Worm (Caenorhabditis elegans) whole organism, L3 larva: ENCODE data around the gene F54F7.2.

Experiments
- aly-2 ChIP-seq: fragments of 150-350 bp; optimal IDR thresholded peaks from 2 replicates; lab custom pipeline; 2014; ENCODE audit warnings: missing biosample characterization, missing genetic modification characterization
- ama-1 ChIP-seq: fragments of 150-350 bp; optimal IDR thresholded peaks from 2 replicates; lab custom pipeline; 2018
- ceh-16 ChIP-seq: sonication (generic microtip); optimal IDR thresholded peaks from 2 replicates; lab custom pipeline; 2017; ENCODE audit warnings: missing biosample characterization, missing genetic modification characterization
- ceh-28 ChIP-seq: fragments of 150-350 bp; optimal IDR thresholded peaks from 2 replicates; lab custom pipeline; 2014; ENCODE audit warnings: missing biosample characterization, missing genetic modification reagents, missing genetic modification characterization
- ceh-9 ChIP-seq: sonication (generic microtip); optimal IDR thresholded peaks from 2 replicates; lab custom pipeline; 2018; ENCODE audit warnings: missing biosample characterization, missing genetic modification characterization
- elt-1 ChIP-seq: fragments of 150-350 bp; optimal IDR thresholded peaks from 2 replicates; lab custom pipeline; 2014; ENCODE audit warnings: missing biosample characterization, missing genetic modification characterization
- elt-2 ChIP-seq: sonication (generic microtip); optimal IDR thresholded peaks from 2 replicates; lab custom pipeline; 2016; ENCODE audit warnings: missing genetic modification reagents, mild to moderate bottlenecking, missing genetic modification characterization, missing compliant biosample characterization
- eor-1 ChIP-seq, 2 experiments: fragments of 150-350 bp; optimal IDR thresholded peaks; 2 replicates each; lab custom pipeline; 2014 to 2018; ENCODE audit warnings: missing biosample characterization in 2 of 2, missing genetic modification characterization in 2 of 2
- hmg-11 ChIP-seq: sonication (generic microtip); optimal IDR thresholded peaks from 2 replicates; lab custom pipeline; 2016; ENCODE audit warnings: missing genetic modification characterization, missing compliant biosample characterization
- jun-1 ChIP-seq: fragments of 150-350 bp; optimal IDR thresholded peaks from 2 replicates; lab custom pipeline; 2014; ENCODE audit warnings: missing biosample characterization, missing genetic modification reagents, missing genetic modification characterization
- lin-15B ChIP-seq: fragments of 150-350 bp; optimal IDR thresholded peaks from 2 replicates; lab custom pipeline; 2014; ENCODE audit warnings: missing biosample characterization, missing genetic modification characterization
- lin-39 ChIP-seq: fragments of 150-350 bp; optimal IDR thresholded peaks from 2 replicates; lab custom pipeline; 2018; ENCODE audit warnings: missing biosample characterization, missing genetic modification reagents, missing genetic modification characterization
- lsy-12 ChIP-seq: sonication (generic microtip); optimal IDR thresholded peaks from 2 replicates; lab custom pipeline; 2016; ENCODE audit warnings: mild to moderate bottlenecking, missing genetic modification characterization, missing compliant biosample characterization
- mdl-1 ChIP-seq: fragments of 150-350 bp; optimal IDR thresholded peaks from 2 replicates; lab custom pipeline; 2014; ENCODE audit warnings: missing biosample characterization, missing genetic modification characterization
- mml-1 ChIP-seq: fragments of 150-350 bp; sonication (generic microtip); optimal IDR thresholded peaks from 3 replicates; lab custom pipeline; 2014; ENCODE audit warnings: missing biosample characterization, missing genetic modification characterization
- nhr-11 ChIP-seq: fragments of 150-350 bp; optimal IDR thresholded peaks from 2 replicates; lab custom pipeline; 2014; ENCODE audit warnings: missing biosample characterization, missing genetic modification characterization
- nhr-23 ChIP-seq: fragments of 150-350 bp; optimal IDR thresholded peaks from 2 replicates; lab custom pipeline; 2014; ENCODE audit warnings: missing biosample characterization, missing genetic modification reagents, missing genetic modification characterization
- nhr-237 ChIP-seq: fragments of 150-350 bp; optimal IDR thresholded peaks from 2 replicates; lab custom pipeline; 2014; ENCODE audit warnings: missing biosample characterization, missing genetic modification characterization
- nhr-28 ChIP-seq: fragments of 150-350 bp; optimal IDR thresholded peaks from 2 replicates; lab custom pipeline; 2014; ENCODE audit warnings: missing biosample characterization, missing genetic modification characterization
- nhr-67 ChIP-seq: fragments of 150-350 bp; optimal IDR thresholded peaks from 2 replicates; lab custom pipeline; 2014; ENCODE audit warnings: missing biosample characterization, missing genetic modification characterization
- nhr-76 ChIP-seq: fragments of 150-350 bp; sonication (generic microtip); optimal IDR thresholded peaks from 5 replicates; lab custom pipeline; 2014; ENCODE audit warnings: missing biosample characterization, missing genetic modification characterization
- nhr-77 ChIP-seq: fragments of 150-350 bp; optimal IDR thresholded peaks from 2 replicates; lab custom pipeline; 2014; ENCODE audit warnings: missing biosample characterization, missing genetic modification characterization
- pha-4 ChIP-seq: fragments of 150-350 bp; optimal IDR thresholded peaks from 2 replicates; lab custom pipeline; 2014; ENCODE audit warnings: missing biosample characterization, missing genetic modification reagents, missing genetic modification characterization
- pqm-1 ChIP-seq: fragments of 150-350 bp; optimal IDR thresholded peaks from 2 replicates; lab custom pipeline; 2017; ENCODE audit warnings: missing biosample characterization, missing genetic modification characterization, inconsistent platforms
- sea-2 ChIP-seq: fragments of 150-350 bp; sonication (generic microtip); optimal IDR thresholded peaks from 4 replicates; lab custom pipeline; 2014; ENCODE audit warnings: missing biosample characterization, missing genetic modification reagents, missing genetic modification characterization
- tbx-2 ChIP-seq: sonication (generic microtip); optimal IDR thresholded peaks from 2 replicates; lab custom pipeline; 2016; ENCODE audit warnings: mild to moderate bottlenecking, missing genetic modification characterization, missing compliant biosample characterization
- unc-62 ChIP-seq: fragments of 150-350 bp; sonication (generic microtip); optimal IDR thresholded peaks from 4 replicates; lab custom pipeline; 2014; ENCODE audit warnings: missing biosample characterization, missing genetic modification reagents, missing genetic modification characterization
- zag-1 ChIP-seq: fragments of 150-350 bp; optimal IDR thresholded peaks from 2 replicates; lab custom pipeline; 2014; ENCODE audit warnings: missing biosample characterization, missing genetic modification characterization
- ztf-11 ChIP-seq: fragments of 150-350 bp; optimal IDR thresholded peaks from 2 replicates; lab custom pipeline; 2014; ENCODE audit warnings: missing biosample characterization, missing genetic modification characterization
- ztf-4 ChIP-seq: fragments of 150-350 bp; optimal IDR thresholded peaks from 2 replicates; lab custom pipeline; 2014; ENCODE audit warnings: missing biosample characterization, missing genetic modification characterization

Gene F54F7.2

DNA sequence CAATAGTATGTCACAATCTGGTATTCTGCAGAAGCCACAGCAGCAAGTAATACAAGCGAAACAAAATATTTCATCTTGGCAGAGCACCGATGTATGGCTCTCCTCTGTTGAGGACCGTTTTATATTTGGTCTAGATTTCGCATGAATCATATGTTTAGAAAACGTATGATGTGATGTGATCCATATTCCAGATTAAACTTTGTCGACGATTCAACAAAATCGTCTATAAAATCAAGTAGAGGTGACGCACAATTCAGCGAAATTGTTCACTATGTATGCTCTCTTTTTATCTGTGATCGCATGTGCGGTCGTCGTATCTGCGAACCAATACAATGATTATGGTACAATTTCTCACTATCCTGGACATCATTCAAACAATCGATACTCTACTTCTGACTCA, 36.4 kb downstream of the F54F7.2 start, which contains the start of the genes Y62H9A.3 and Y62H9A.4:
Y62H9A.3 (minus strand) TSS at position 101 of the 400 bp plus-strand sequence.
Y62H9A.4 (plus strand) TSS at position 256 of the 400 bp plus-strand sequence.
- TF ChIP-seq lin-15B: no peak
- TF ChIP-seq ztf-11 (tag; lab: Kevin White, UChicago): no peak
- no peak for TF ChIP-seq ceh-9 (tag; lab: Kevin White, UChicago)
- TF ChIP-seq ztf-4 (tag; lab: Kevin White, UChicago): no peak
- TF ChIP-seq nhr-11 (tag; lab: Kevin White, UChicago): no peak
- TF ChIP-seq hmg-11 (tag; lab: Kevin White, UChicago): no peak
- TF ChIP-seq nhr-77: no peak
- no peak for TF ChIP-seq nhr-23 (tag; lab: Kevin White, UChicago)
- TF ChIP-seq nhr-237 (tag; lab: Kevin White, UChicago): no peak
- no peak for TF ChIP-seq nhr-28 (tag; lab: Kevin White, UChicago)
- TF ChIP-seq mml-1 (tag; lab: Kevin White, UChicago): no peak
- TF ChIP-seq elt-1 (tag; lab: Kevin White, UChicago): no peak
- no peak for TF ChIP-seq ceh-16 (tag; lab: Kevin White, UChicago)
- TF ChIP-seq unc-62 (GFP tag; lab: Kevin White, UChicago): no peak
- TF ChIP-seq elt-2 (tag; lab: Kevin White, UChicago): no peak
- no peak for TF ChIP-seq pha-4 (tag; lab: Kevin White, UChicago)
- TF ChIP-seq mdl-1 (tag; lab: Kevin White, UChicago): no peak
- no peak for TF ChIP-seq ceh-28 (tag; lab: Kevin White, UChicago)
- no peak for TF ChIP-seq aly-2 (tag; lab: Kevin White, UChicago)

DNA sequence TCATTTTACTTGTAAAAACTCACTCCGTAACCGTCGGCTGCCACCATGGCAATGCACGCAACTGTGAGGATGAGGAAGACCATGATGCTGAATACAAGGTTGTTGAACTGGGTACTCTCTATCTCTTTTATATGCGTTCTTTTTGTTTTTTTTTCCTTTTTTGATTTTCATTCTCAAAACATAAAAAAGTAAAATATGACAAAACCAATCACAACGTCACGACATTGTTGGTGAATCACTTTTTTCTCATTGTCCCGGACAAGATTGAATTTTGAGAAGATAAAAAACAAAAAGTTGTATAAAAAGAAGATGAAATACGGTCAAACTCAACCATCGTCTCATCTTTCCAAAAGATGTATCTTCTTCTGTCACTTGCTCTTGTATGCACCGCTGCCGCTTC, 39.3 kb downstream of the F54F7.2 start, which contains the start of the genes Y62H9A.5 and ule-5:
Y62H9A.5 (minus strand) TSS at position 101 of the 400 bp plus-strand sequence.
ule-5 (plus strand) TSS at position 328 of the 400 bp plus-strand sequence.
- no peak for TF ChIP-seq ztf-11 (tag; lab: Kevin White, UChicago)
- no peak for TF ChIP-seq nhr-77
- TF ChIP-seq jun-1 (tag; lab: Kevin White, UChicago): no peak
- no peak for TF ChIP-seq lin-39 (tag; lab: Kevin White, UChicago)
- TF ChIP-seq, all 47 proteins: peak for 0

DNA sequence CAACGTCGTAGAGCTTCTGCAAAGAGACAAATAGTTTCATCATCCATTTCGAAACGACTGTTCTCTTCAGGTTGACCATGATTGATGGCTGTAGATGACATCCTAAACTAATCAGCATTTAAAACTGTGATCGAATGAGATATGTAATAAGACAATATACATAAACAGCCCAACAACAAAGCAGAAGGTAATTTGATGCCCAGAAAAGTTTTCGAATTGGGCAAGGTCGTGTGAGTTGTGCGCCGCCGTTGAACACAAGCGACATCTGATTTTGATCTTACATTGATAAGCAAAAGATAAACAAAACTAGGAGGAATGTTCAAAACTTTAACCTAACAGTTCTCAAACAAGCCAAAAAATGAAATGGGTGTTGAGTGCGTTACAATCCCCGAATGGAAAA, 42.1 kb downstream of the F54F7.2 start, which contains the start of gene Y62H9A.7:
Y62H9A.7 (minus strand) TSS at position 101 of the 400 bp plus-strand sequence.
- TF ChIP-seq nhr-77: no peak
- TF ChIP-seq pqm-1: no peak
- TF ChIP-seq ama-1 (lab: Kevin White, UChicago): no peak

DNA sequence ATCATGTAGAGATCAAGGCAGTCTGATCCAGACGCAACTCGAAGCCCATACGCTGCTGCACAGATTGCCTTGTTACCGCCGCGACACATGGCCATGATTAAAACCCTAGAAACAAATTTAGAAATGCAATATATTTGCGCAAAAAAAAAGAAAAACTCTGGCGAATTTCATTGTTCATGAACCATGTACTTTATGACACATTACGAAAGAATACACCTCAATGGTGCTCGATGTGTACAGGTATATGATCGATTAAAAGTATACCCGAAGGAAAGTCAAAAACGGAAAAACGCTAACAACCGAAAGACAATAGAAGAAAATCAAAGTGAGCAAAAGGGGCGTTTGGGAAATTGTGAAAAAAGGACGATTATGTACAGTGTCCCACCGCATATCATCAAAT, 48.9 kb downstream of the F54F7.2 start, which contains the start of gene Y62H9A.8:
Y62H9A.8 (minus strand) TSS at position 101 of the 400 bp plus-strand sequence.
- no peak for TF ChIP-seq ama-1 (lab: Kevin White, UChicago)
- no peak for TF ChIP-seq ztf-11 (tag; lab: Kevin White, UChicago)
- TF ChIP-seq sea-2 (GFP tag; lab: Kevin White, UChicago): no peak
- TF ChIP-seq pha-4 (tag; lab: Kevin White, UChicago): no peak
- TF ChIP-seq zag-1 (tag; lab: Kevin White, UChicago): no peak
- no peak for TF ChIP-seq tbx-2 (tag; lab: Kevin White, UChicago)
- TF ChIP-seq mml-1 (tag; lab: Kevin White, UChicago): no peak
- no peak for TF ChIP-seq lsy-12 (tag; lab: Kevin White, UChicago)
- no peak for TF ChIP-seq mdl-1 (tag; lab: Kevin White, UChicago)
- no peak for TF ChIP-seq lin-15B
- TF ChIP-seq ceh-9 (tag; lab: Kevin White, UChicago): no peak
- no peak for TF ChIP-seq eor-1 (tag; optimal IDR thresholded peaks at IDR 0.05; lab: Kevin White, UChicago)
- no peak for TF ChIP-seq nhr-76 (tag; lab: Kevin White, UChicago)
- no peak for TF ChIP-seq jun-1 (tag; lab: Kevin White, UChicago)
- no peak for TF ChIP-seq nhr-67 (tag; lab: Kevin White, UChicago)
- no peak for TF ChIP-seq nhr-28 (tag; lab: Kevin White, UChicago)
